Fruit fly (Drosophila melanogaster) ovary, adult (tissue): ENCODE data around the gene CG44437.
"Not testable (repeated sequence)": the region's sequence is repeated elsewhere in the genome, so short reads cannot be mapped to it uniquely, and the experiment has no call there.

ENCODE experiments used
- CG17801 ChIP-seq: fragments of 200-800 bp; optimal IDR thresholded peaks from 2 replicates; lab custom pipeline; 2019; ENCODE audit warnings: missing biosample characterization, mild to moderate bottlenecking, missing genetic modification characterization, moderate library complexity; ENCODE audit not compliant: partially characterized antibody

The CG44437 gene

DNA sequence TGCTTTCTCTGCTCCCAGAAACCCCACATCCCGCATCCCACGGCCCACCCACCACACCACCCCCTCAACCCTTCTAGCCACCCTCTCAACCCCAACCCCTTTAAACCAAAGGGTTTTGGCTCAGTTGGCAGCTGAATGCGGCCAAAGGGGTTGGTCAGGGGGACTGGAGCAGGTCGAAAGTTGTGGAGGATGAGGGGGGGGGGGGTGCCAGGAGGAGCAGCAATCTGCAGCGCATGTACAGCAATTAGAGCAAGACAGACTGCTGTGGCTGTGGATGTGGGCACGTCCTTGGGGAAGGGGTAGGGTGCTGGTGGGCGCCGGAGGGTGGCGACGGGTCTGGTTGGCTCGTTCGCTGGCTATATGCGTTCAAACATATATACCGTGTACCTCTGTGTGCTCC is 6.5 kb upstream of the CG44437 start:
- TF ChIP-seq CG17801 = no peak

DNA sequence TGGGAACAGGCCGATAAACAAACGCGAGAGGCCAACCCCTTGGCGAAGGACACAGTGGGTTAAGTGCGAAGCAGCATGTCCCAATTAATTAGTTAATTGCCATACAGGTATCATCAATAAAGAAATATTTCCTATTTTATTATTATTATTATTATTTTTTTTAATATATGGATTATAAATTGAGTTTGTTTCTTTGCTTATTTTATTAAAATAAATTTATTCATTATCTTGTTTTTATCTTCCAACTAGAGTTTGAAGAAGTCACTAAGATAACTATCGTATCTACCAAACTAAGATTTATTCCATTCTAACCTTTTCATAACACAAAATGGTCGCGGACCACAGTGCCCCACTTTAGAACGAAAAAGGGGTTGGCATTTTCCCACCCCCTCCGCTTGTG is 6.0 kb upstream of the CG44437 start:
- no peak for TF ChIP-seq CG17801

DNA sequence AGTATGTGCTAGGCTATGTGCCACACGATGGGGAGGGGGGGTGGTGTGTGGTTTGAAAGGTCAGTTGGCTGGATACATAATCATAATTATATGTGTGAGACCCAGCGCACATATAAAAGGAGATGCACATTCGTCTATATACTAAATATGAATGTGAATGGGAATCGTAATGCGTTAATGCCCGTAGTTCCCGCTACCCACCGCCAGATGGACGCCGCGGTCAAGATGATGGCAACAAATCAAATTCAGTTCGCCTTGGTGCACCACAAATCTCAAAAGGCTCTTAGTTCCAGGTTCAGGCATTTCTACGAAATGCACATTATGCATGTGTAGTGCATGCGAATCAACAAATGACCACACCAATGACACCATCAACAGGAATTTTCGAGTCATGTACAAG is 2.7 kb upstream of the CG44437 start:
- TF ChIP-seq CG17801 = no peak

DNA sequence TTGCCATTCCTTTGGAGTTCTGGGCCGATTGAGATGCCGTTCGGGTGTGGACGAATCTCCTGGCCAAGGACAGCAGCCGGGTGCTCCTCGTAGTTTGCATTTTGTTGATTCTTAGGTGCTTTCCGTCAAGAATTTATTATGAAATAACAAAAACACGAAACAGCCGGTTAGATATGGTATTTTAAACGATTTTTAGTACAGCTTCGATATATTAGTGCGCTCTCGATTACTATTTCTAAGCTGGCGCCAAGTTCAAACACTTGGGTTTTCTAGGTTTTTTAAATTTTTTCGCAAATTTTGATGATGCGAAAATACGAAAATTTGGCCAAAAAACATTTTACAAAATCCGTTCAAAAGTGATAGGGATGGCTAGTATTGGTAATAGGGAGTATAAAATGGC is 7.8 kb downstream of the CG44437 start, which contains the start of gene Coq5:
TSS of gene Coq5 (minus strand) at position 303 of the 400 bp plus-strand sequence.
- TF ChIP-seq CG17801 = no peak

DNA sequence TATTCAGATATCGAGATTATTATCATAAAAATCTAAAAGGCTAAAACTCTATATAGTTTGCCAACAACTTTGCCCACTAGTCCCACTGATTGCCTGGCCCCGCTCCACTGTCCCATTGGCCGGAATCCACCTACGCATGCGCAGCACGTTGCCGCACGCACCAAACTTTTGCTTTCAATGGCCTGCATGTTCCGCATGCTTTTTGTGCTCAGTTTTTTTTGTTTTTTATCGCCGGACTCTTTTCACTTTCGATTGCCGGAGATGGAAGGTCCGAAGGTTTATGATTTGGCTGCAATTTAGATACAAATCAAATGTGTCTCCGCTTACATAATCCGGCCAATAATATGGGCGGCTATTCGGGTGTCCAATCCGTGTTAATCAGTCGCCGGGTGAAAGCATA is 9.8 kb downstream of the CG44437 start:
- no peak for TF ChIP-seq CG17801

DNA sequence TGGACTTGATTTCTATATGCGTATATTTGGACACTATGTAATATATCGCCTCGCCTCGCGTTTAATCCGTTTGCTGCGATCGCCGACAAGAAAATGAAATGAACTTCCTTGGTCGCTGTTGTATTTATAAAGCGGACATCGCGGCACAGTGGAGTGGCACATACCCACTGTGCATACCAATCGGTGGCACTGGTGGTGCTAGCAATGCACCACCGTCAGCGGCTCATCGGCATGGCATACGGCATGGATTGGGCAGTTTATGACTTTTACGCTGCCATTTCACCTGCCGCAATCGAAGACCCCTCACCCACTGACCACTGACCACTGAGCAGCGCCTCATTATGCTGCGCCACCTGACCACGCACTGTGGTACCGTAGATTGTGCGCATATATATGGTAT is 10.3 kb downstream of the CG44437 start, which contains the start of gene CG12723:
TSS of gene CG12723 (minus strand) at position 101 of the 400 bp plus-strand sequence.
- no peak for TF ChIP-seq CG17801

DNA sequence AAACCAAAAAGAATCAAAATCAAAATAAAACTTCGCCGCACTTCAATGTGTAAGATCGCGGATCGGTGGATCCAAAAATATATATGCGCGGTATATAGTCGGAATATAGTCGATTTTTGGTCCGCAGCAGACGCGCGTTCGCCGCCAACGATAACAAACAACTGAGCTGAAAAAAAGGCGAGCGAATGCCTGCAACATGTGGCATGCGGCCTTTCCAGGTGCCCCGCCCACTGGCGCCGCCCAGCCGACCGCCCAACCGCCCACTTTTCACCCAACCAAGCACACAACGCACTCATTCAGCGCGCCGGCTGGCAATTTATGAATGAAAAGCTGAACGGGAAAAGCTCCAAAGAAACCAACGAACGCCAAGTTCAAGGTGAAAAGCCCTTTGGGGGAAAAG is 13.0 kb downstream of the CG44437 start, which contains the start of gene Lgr4:
TSS of gene Lgr4 (minus strand) at position 133 of the 400 bp plus-strand sequence.
- TF ChIP-seq CG17801 = no peak

DNA sequence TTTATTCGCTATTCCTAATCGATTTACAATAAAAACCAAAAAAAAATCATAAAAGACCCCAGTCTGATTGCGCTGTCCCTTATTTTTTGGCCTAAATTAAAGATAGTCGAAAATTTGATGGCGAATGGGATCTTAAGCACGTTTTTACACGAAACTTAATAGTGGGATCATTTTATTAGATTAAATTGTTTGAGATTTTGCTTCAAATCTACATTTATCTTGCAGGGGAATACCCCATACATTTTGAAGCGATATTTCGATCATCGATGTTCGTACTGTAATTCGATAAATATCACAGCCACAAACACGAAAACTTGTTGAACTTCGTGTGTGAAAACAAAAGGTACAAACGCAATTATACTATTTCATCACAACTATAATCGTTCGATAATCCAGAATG is 17.9 kb downstream of the CG44437 start, which contains the start of gene CG32641:
TSS of gene CG32641 (plus strand) at position 301 of the 400 bp plus-strand sequence.
- TF ChIP-seq CG17801 = not testable (repeated sequence)

DNA sequence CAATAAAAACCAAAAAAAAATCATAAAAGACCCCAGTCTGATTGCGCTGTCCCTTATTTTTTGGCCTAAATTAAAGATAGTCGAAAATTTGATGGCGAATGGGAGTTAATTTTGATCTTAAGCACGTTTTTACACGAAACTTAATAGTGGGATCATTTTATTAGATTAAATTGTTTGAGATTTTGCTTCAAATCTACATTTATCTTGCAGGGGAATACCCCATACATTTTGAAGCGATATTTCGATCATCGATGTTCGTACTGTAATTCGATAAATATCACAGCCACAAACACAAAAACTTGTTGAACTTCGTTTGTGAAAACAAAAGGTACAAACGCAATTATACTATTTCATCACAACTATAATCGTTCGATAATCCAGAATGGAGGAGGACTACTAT is 24.3 kb downstream of the CG44437 start, which contains the start of gene CG32640:
TSS of gene CG32640 (plus strand) at position 286 of the 400 bp plus-strand sequence.
- not testable (repeated sequence) for TF ChIP-seq CG17801

DNA sequence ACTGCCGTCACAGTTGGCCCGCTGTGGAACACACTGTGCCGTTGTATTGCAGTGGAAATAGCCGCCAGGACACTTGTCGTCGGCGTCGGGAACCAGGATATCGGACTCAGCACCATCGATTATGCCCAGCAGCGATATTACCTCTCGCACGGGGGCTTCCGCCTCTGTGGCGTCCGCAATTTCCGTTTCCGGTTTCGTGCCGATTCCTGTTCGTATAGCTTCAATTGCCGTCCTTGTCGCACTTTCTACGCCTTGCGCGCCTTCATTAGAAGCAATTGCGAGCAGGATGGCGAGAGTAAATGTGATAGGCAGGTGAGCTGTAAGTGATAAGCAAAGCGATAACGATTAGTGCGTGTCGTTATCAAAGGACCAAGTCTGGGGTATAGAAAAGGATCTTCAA is 29.2 kb downstream of the CG44437 start:
- no peak for TF ChIP-seq CG17801

DNA sequence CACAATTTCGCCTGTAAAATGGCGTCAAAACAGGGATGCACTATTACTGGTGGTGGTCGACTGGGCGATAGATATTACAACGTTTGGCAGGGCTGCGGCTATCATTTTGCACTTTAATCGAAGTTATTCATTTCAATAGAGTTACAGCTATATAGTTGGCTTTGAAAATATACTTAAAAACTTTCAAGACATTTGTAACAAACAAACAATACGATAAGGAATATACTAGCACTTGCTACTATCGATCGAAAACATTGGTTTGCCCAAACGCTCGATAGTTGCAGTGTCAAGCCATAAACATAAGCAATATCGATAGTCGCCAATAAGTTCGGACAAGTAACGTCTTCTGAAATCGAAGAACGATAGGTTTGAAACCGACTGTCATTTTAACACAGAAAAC is 42.6 kb downstream of the CG44437 start, which contains the start of the genes Bap60 and CG12096:
TSS of gene Bap60 (minus strand) at position 28 of the 400 bp plus-strand sequence.
TSS of gene CG12096 (plus strand) at position 124 of the 400 bp plus-strand sequence.
- peak; percentile 86 for TF ChIP-seq CG17801

DNA sequence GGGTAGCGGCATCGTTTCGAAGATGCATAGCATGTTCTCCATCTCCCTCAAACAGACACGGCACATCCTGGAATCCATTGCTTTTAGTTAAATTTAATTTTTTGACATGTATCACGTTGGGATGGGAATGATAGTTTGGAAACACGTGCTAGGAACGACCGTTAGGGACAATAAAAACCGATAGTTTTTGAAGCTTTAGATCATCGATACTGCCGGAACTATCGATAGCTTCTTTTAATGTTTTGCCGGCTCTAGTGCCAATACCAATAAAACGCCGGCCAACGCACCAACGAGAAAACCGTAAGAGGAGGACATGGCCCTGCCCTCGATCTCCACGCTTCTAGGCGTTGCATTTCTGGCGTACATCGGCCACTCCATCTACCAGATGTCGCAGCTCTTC is 47.3 kb downstream of the CG44437 start, which contains the start of the genes CG4318 and CG4332:
TSS of gene CG4318 (minus strand) at position 142 of the 400 bp plus-strand sequence.
TSS of gene CG4332 (plus strand) at position 256 of the 400 bp plus-strand sequence.
- peak; percentile 6 for TF ChIP-seq CG17801
